In genomic region chrX:3600390-3600789, ce11 we compare ENCODE assay signal across 5 worm cellular contexts.
A peak's percentile ranks its signal among the peaks of the same experiment; 100 is the strongest.
TF ChIP-seq lines count a peak whose summit lies in the region.

Gene cgr-1 (minus strand): TSS chrX:3600457.

TF ChIP-seq in whole organism, L1 larva, 84 proteins besides CTCF, POLR2A, EP300 and RAD21:
- TF ChIP-seq ztf-4 (tag; optimal IDR thresholded peaks at IDR 0.05; lab: Kevin White, UChicago), result no peak
- TF ChIP-seq sox-4 (tag; optimal IDR thresholded peaks at IDR 0.05; lab: Kevin White, UChicago), result no peak
- TF ChIP-seq nhr-71 (tag; optimal IDR thresholded peaks at IDR 0.05; lab: Kevin White, UChicago), result no peak
- peak; percentile 49 for TF ChIP-seq elt-2 (tag; optimal IDR thresholded peaks at IDR 0.05; lab: Kevin White, UChicago)
- TF ChIP-seq ceh-8 (GFP tag; optimal IDR thresholded peaks at IDR 0.05; lab: Kevin White, UChicago), result no peak
- no peak for TF ChIP-seq nhr-12 (tag; optimal IDR thresholded peaks at IDR 0.05; lab: Kevin White, UChicago)
- no peak for TF ChIP-seq swsn-7 (tag; optimal IDR thresholded peaks at IDR 0.05; lab: Kevin White, UChicago)

TF ChIP-seq in whole organism, L2 larva, 48 proteins besides CTCF, POLR2A, EP300 and RAD21:
- TF ChIP-seq nhr-11 (tag; optimal IDR thresholded peaks at IDR 0.05; lab: Kevin White, UChicago) (no peak), fos-1 (tag; optimal IDR thresholded peaks at IDR 0.05; lab: Kevin White, UChicago) (peak; percentile 65)
TF ChIP-seq in whole organism, L2 larva: peak in this region for 1.

TF ChIP-seq in whole organism, L3 larva, 47 proteins besides CTCF, POLR2A, EP300 and RAD21:
- TF ChIP-seq pha-4 (tag; optimal IDR thresholded peaks at IDR 0.05; lab: Kevin White, UChicago), result peak; percentile 32
- TF ChIP-seq lin-15B (tag; optimal IDR thresholded peaks at IDR 0.05; lab: Kevin White, UChicago), result no peak
- no peak for TF ChIP-seq mdl-1 (tag; optimal IDR thresholded peaks at IDR 0.05; lab: Kevin White, UChicago)
- no peak for TF ChIP-seq mml-1 (tag; optimal IDR thresholded peaks at IDR 0.05; lab: Kevin White, UChicago)
- TF ChIP-seq elt-2 (tag; optimal IDR thresholded peaks at IDR 0.05; lab: Kevin White, UChicago), result peak; percentile 67
- TF ChIP-seq pqm-1 (tag; optimal IDR thresholded peaks at IDR 0.05; lab: Kevin White, UChicago), result peak; percentile 69
- TF ChIP-seq nhr-25 (tag; optimal IDR thresholded peaks at IDR 0.05; lab: Kevin White, UChicago), result no peak
- no peak for TF ChIP-seq nhr-67 (tag; optimal IDR thresholded peaks at IDR 0.05; lab: Kevin White, UChicago)
- no peak for TF ChIP-seq nhr-43 (tag; optimal IDR thresholded peaks at IDR 0.05; lab: Kevin White, UChicago; ENCODE audit: poor library complexity, severe bottlenecking)
- TF ChIP-seq egl-5 (tag; optimal IDR thresholded peaks at IDR 0.05; lab: Kevin White, UChicago), result no peak
- TF ChIP-seq nfya-1 (tag; optimal IDR thresholded peaks at IDR 0.05; lab: Kevin White, UChicago; ENCODE audit: insufficient read depth), result no peak

TF ChIP-seq in whole organism, L4 larva, 104 proteins besides CTCF, POLR2A, EP300 and RAD21:
- TF ChIP-seq daf-16 (GFP tag; optimal IDR thresholded peaks at IDR 0.05; lab: Kevin White, UChicago) (no peak), daf-16 (tag; optimal IDR thresholded peaks at IDR 0.05; lab: Kevin White, UChicago) (peak; percentile 80), pqm-1 (tag; optimal IDR thresholded peaks at IDR 0.05; lab: Kevin White, UChicago) (peak; percentile 46), ceh-32 (tag; optimal IDR thresholded peaks at IDR 0.05; lab: Kevin White, UChicago; ENCODE audit: poor library complexity) (no peak), saeg-2 (GFP tag; IDR thresholded peaks at IDR 0.05; lab: Robert Waterston, UW) (no peak), F10B5.3 (tag; optimal IDR thresholded peaks at IDR 0.05; lab: Kevin White, UChicago) (no peak), lin-13 (GFP tag; optimal IDR thresholded peaks at IDR 0.05; lab: Kevin White, UChicago) (no peak), nhr-77 (tag; optimal IDR thresholded peaks at IDR 0.05; lab: Kevin White, UChicago) (no peak), lsy-2 (tag; optimal IDR thresholded peaks at IDR 0.05; lab: Kevin White, UChicago) (no peak), D1046.2 (GFP tag; IDR thresholded peaks at IDR 0.05; lab: Robert Waterston, UW) (no peak), ceh-62 (tag; optimal IDR thresholded peaks at IDR 0.05; lab: Kevin White, UChicago) (no peak), set-16 (GFP tag; IDR thresholded peaks at IDR 0.05; lab: Robert Waterston, UW) (no peak), dve-1 (tag; optimal IDR thresholded peaks at IDR 0.05; lab: Kevin White, UChicago; ENCODE audit: insufficient read depth) (peak; percentile 63), zfp-3 (GFP tag; conservative IDR thresholded peaks at IDR 0.05; lab: Robert Waterston, UW) (no peak), F44E2.7 (GFP tag; IDR thresholded peaks at IDR 0.05; lab: Robert Waterston, UW) (no peak), zag-1 (tag; optimal IDR thresholded peaks at IDR 0.05; lab: Kevin White, UChicago) (no peak), egl-43 (GFP tag; IDR thresholded peaks at IDR 0.05; lab: Robert Waterston, UW) (no peak), mes-2 (tag; optimal IDR thresholded peaks at IDR 0.05; lab: Kevin White, UChicago; ENCODE audit: poor library complexity, severe bottlenecking) (no peak), mxl-3 (GFP tag; optimal IDR thresholded peaks at IDR 0.05; lab: Kevin White, UChicago) (no peak), tra-1 (GFP tag; IDR thresholded peaks at IDR 0.05; lab: Robert Waterston, UW) (no peak), php-3 (GFP tag; IDR thresholded peaks at IDR 0.05; lab: Robert Waterston, UW) (no peak), cey-2 (tag; optimal IDR thresholded peaks at IDR 0.05; lab: Kevin White, UChicago; ENCODE audit: borderline replicate concordance, insufficient read depth) (no peak), zip-2 (tag; optimal IDR thresholded peaks at IDR 0.05; lab: Kevin White, UChicago) (no peak), mxl-2 (GFP tag; conservative IDR thresholded peaks at IDR 0.05; lab: Robert Waterston, UW) (no peak), dmd-6 (GFP tag; IDR thresholded peaks at IDR 0.05; lab: Robert Waterston, UW) (peak; percentile 13; the same call in 1 of the 2 replicates), nhr-111 (GFP tag; optimal IDR thresholded peaks at IDR 0.05; lab: Kevin White, UChicago) (no peak), mdt-29 (GFP tag; IDR thresholded peaks at IDR 0.05; lab: Robert Waterston, UW) (no peak), nhr-28 (tag; optimal IDR thresholded peaks at IDR 0.05; lab: Kevin White, UChicago) (peak; percentile 57), hlh-11 (tag; optimal IDR thresholded peaks at IDR 0.05; lab: Kevin White, UChicago) (peak; percentile 47), T20F7.1 (GFP tag; optimal IDR thresholded peaks at IDR 0.05; lab: Kevin White, UChicago) (no peak)

TF ChIP-seq in whole organism, young adult, 124 proteins besides CTCF, POLR2A, EP300 and RAD21:
- TF ChIP-seq nhr-80 (tag; optimal IDR thresholded peaks at IDR 0.05; lab: Kevin White, UChicago) (peak; percentile 64), zfh-2 (GFP tag; conservative IDR thresholded peaks at IDR 0.05; lab: Robert Waterston, UW) (no peak)
